Fruit fly (Drosophila melanogaster) whole organism, embryonic: ENCODE measurements around the gene brv3.
A peak's percentile ranks its signal among the peaks of the same experiment; 100 is the strongest.

Experiments
- Adf1 ChIP-seq: fragments of 200-800 bp; sonication (Bioruptor generic); IDR thresholded peaks from 2 replicates; pipeline ENCODE4 v1.3.6; 2022; ENCODE audit warnings: missing biosample characterization, missing genetic modification characterization
- Atf6 ChIP-seq: fragments of 200-800 bp; sonication (Bioruptor generic); IDR thresholded peaks from 2 replicates; pipeline ENCODE4 v1.3.6; 2022; ENCODE audit warnings: missing biosample characterization, missing genetic modification characterization
- Blimp-1 ChIP-seq: fragments of 200-800 bp; sonication (Bioruptor generic); optimal IDR thresholded peaks from 3 replicates; lab custom pipeline; 2018; ENCODE audit warnings: missing biosample characterization, missing genetic modification characterization, mild to moderate bottlenecking, moderate library complexity, missing genetic modification reagents
- CG10267 ChIP-seq: fragments of 200-800 bp; sonication (Bioruptor generic); optimal IDR thresholded peaks from 2 replicates; lab custom pipeline; 2018; ENCODE audit warnings: missing biosample characterization, mild to moderate bottlenecking, missing genetic modification characterization, moderate library complexity
- CG11093 ChIP-seq: fragments of 200-800 bp; sonication (Bioruptor generic); IDR thresholded peaks from 3 replicates; pipeline ENCODE4 v1.3.6; 2022; ENCODE audit warnings: missing biosample characterization, missing genetic modification characterization
- CG11696 ChIP-seq: fragments of 200-800 bp; sonication (Bioruptor generic); IDR thresholded peaks from 2 replicates; pipeline ENCODE4 v1.3.6; 2022; ENCODE audit warnings: missing biosample characterization, missing genetic modification characterization
- CG11723 ChIP-seq: fragments of 200-800 bp; sonication (Bioruptor generic); optimal IDR thresholded peaks from 2 replicates; lab custom pipeline; 2017; ENCODE audit warnings: missing biosample characterization, mild to moderate bottlenecking, missing genetic modification characterization
- CG1529 ChIP-seq: fragments of 200-800 bp; sonication (Bioruptor generic); optimal IDR thresholded peaks from 3 replicates; lab custom pipeline; 2018; ENCODE audit warnings: missing biosample characterization, missing genetic modification characterization
- CG15479 ChIP-seq: fragments of 200-800 bp; sonication (Bioruptor generic); optimal IDR thresholded peaks from 3 replicates; lab custom pipeline; 2019; ENCODE audit warnings: missing biosample characterization, mild to moderate bottlenecking, missing genetic modification characterization, moderate library complexity
- CG1602 ChIP-seq: fragments of 200-800 bp; sonication (Bioruptor generic); optimal IDR thresholded peaks from 3 replicates; lab custom pipeline; 2016; ENCODE audit warnings: missing biosample characterization, missing genetic modification characterization
- CG17568 ChIP-seq: fragments of 200-800 bp; sonication (Bioruptor generic); optimal IDR thresholded peaks from 2 replicates; lab custom pipeline; 2018; ENCODE audit warnings: missing biosample characterization, mild to moderate bottlenecking, missing genetic modification characterization, moderate library complexity
- CG2120 ChIP-seq: fragments of 200-800 bp; sonication (Bioruptor generic); optimal IDR thresholded peaks from 3 replicates; lab custom pipeline; 2016; ENCODE audit warnings: missing biosample characterization, missing genetic modification characterization
- CG2202 ChIP-seq: fragments of 200-800 bp; sonication (Bioruptor generic); optimal IDR thresholded peaks from 2 replicates; lab custom pipeline; 2018; ENCODE audit warnings: missing biosample characterization, mild to moderate bottlenecking, missing genetic modification characterization
- CG3995 ChIP-seq: fragments of 200-800 bp; sonication (Bioruptor generic); optimal IDR thresholded peaks from 3 replicates; lab custom pipeline; 2016; ENCODE audit warnings: missing biosample characterization, missing genetic modification characterization
- CG4617 ChIP-seq: fragments of 200-800 bp; sonication (Bioruptor generic); optimal IDR thresholded peaks from 3 replicates; lab custom pipeline; 2016; ENCODE audit warnings: missing biosample characterization, missing genetic modification characterization, borderline replicate concordance
- CG7745 ChIP-seq: fragments of 200-800 bp; sonication (Bioruptor generic); optimal IDR thresholded peaks from 2 replicates; lab custom pipeline; 2018; ENCODE audit warnings: missing biosample characterization, mild to moderate bottlenecking, missing genetic modification characterization, moderate library complexity
- CG8388 ChIP-seq: fragments of 200-800 bp; sonication (Bioruptor generic); optimal IDR thresholded peaks from 2 replicates; lab custom pipeline; 2019; ENCODE audit warnings: missing biosample characterization, mild to moderate bottlenecking, missing genetic modification characterization, moderate library complexity
- D19A ChIP-seq: fragments of 200-800 bp; optimal IDR thresholded peaks from 3 replicates; lab custom pipeline; 2019; ENCODE audit warnings: missing biosample characterization, mild to moderate bottlenecking, missing genetic modification characterization, moderate library complexity
- Dp ChIP-seq: fragments of 200-800 bp; sonication (Bioruptor generic); optimal IDR thresholded peaks from 2 replicates; lab custom pipeline; 2018; ENCODE audit warnings: missing biosample characterization, mild to moderate bottlenecking, missing genetic modification characterization, moderate library complexity
- HLH3B ChIP-seq: fragments of 200-800 bp; sonication (Bioruptor generic); IDR thresholded peaks from 2 replicates; pipeline ENCODE4 v1.3.6; 2022; ENCODE audit warnings: missing biosample characterization, missing genetic modification characterization
- Hmx ChIP-seq: fragments of 200-800 bp; sonication (Bioruptor generic); optimal IDR thresholded peaks from 2 replicates; lab custom pipeline; 2016; ENCODE audit warnings: missing biosample characterization, missing genetic modification characterization
- Med ChIP-seq: fragments of 200-800 bp; sonication (Bioruptor generic); peaks from one replicate; lab custom pipeline; 2016; ENCODE audit warnings: missing biosample characterization, missing genetic modification characterization, mild to moderate bottlenecking, inconsistent platforms, moderate library complexity
- Mes4 ChIP-seq: fragments of 200-800 bp; sonication (Bioruptor generic); optimal IDR thresholded peaks from 2 replicates; lab custom pipeline; 2016; ENCODE audit warnings: missing biosample characterization, missing genetic modification characterization
- NC2α ChIP-seq: fragments of 200-800 bp; sonication (Bioruptor generic); optimal IDR thresholded peaks from 2 replicates; lab custom pipeline; 2016; ENCODE audit warnings: missing biosample characterization, missing genetic modification characterization
- Nf-YA ChIP-seq: fragments of 200-800 bp; sonication (Bioruptor generic); IDR thresholded peaks from 2 replicates; pipeline ENCODE4 v1.3.6; 2022; ENCODE audit warnings: missing biosample characterization, missing genetic modification characterization
- Ravus ChIP-seq: fragments of 200-800 bp; sonication (Bioruptor generic); IDR thresholded peaks from 2 replicates; pipeline ENCODE4 v1.3.6; 2022; ENCODE audit warnings: missing biosample characterization, missing genetic modification characterization
- Scr ChIP-seq: fragments of 200-800 bp; sonication (Bioruptor generic); IDR thresholded peaks from 2 replicates; pipeline ENCODE4 v1.3.6; 2022; ENCODE audit warnings: missing biosample characterization, missing genetic modification characterization; ENCODE audit not compliant: partially characterized antibody
- Sox100B ChIP-seq: fragments of 200-800 bp; sonication (Bioruptor generic); optimal IDR thresholded peaks from 3 replicates; lab custom pipeline; 2018; ENCODE audit warnings: missing biosample characterization, mild to moderate bottlenecking, missing genetic modification characterization
- Taf1 ChIP-seq: fragments of 200-800 bp; sonication (Bioruptor generic); IDR thresholded peaks from 2 replicates; pipeline ENCODE4 v1.3.6; 2022; ENCODE audit warnings: missing biosample characterization, missing genetic modification characterization
- Xrp1 ChIP-seq: fragments of 200-800 bp; sonication (Bioruptor generic); IDR thresholded peaks from 2 replicates; pipeline ENCODE4 v1.3.6; 2022; ENCODE audit warnings: missing biosample characterization, missing genetic modification characterization
- amos ChIP-seq: fragments of 200-800 bp; sonication (Bioruptor generic); IDR thresholded peaks from 2 replicates; pipeline ENCODE4 v1.3.6; 2022; ENCODE audit warnings: missing biosample characterization, missing genetic modification characterization; ENCODE audit not compliant: partially characterized antibody
- ato ChIP-seq: fragments of 200-800 bp; sonication (Bioruptor generic); IDR thresholded peaks from 2 replicates; pipeline ENCODE4 v1.3.6; 2022; ENCODE audit warnings: missing biosample characterization, missing genetic modification characterization; ENCODE audit not compliant: partially characterized antibody
- az2 ChIP-seq: fragments of 200-800 bp; sonication (Bioruptor generic); optimal IDR thresholded peaks from 3 replicates; lab custom pipeline; 2016; ENCODE audit warnings: missing biosample characterization, missing genetic modification characterization
- bigmax ChIP-seq: fragments of 200-800 bp; sonication (Bioruptor generic); optimal IDR thresholded peaks from 2 replicates; lab custom pipeline; 2018; ENCODE audit warnings: missing biosample characterization, mild to moderate bottlenecking, missing genetic modification characterization
- bowl ChIP-seq: fragments of 200-800 bp; sonication (Bioruptor generic); IDR thresholded peaks from 2 replicates; pipeline ENCODE4 v1.3.6; 2022; ENCODE audit warnings: missing biosample characterization, missing genetic modification characterization
- cg ChIP-seq: fragments of 200-800 bp; sonication (Bioruptor generic); optimal IDR thresholded peaks from 3 replicates; lab custom pipeline; 2019; ENCODE audit warnings: missing biosample characterization, mild to moderate bottlenecking, missing genetic modification characterization, moderate library complexity
- corto ChIP-seq: fragments of 200-800 bp; sonication (Bioruptor generic); optimal IDR thresholded peaks from 2 replicates; lab custom pipeline; 2016; ENCODE audit warnings: missing biosample characterization, mild to moderate bottlenecking, missing genetic modification characterization, moderate library complexity
- dmrt99B ChIP-seq: fragments of 200-800 bp; sonication (Bioruptor generic); optimal IDR thresholded peaks from 2 replicates; lab custom pipeline; 2018; ENCODE audit warnings: missing biosample characterization, mild to moderate bottlenecking, missing genetic modification characterization, moderate library complexity
- exex ChIP-seq: fragments of 200-800 bp; sonication (Bioruptor generic); optimal IDR thresholded peaks from 4 replicates; lab custom pipeline; 2018; ENCODE audit warnings: missing biosample characterization, mild to moderate bottlenecking, missing genetic modification characterization, moderate library complexity
- gcm ChIP-seq: fragments of 200-800 bp; sonication (Bioruptor generic); optimal IDR thresholded peaks from 2 replicates; lab custom pipeline; 2019; ENCODE audit warnings: missing biosample characterization, mild to moderate bottlenecking, missing genetic modification characterization, moderate library complexity
- gfzf ChIP-seq: fragments of 200-800 bp; sonication (Bioruptor generic); optimal IDR thresholded peaks from 2 replicates; lab custom pipeline; 2016; ENCODE audit warnings: missing biosample characterization, mild to moderate bottlenecking, missing genetic modification characterization, moderate library complexity
- grn ChIP-seq: fragments of 200-800 bp; sonication (Bioruptor generic); optimal IDR thresholded peaks from 3 replicates; lab custom pipeline; 2017; ENCODE audit warnings: missing biosample characterization, missing genetic modification characterization
- hbn ChIP-seq: fragments of 200-800 bp; sonication (Bioruptor generic); IDR thresholded peaks from 2 replicates; pipeline ENCODE4 v1.3.6; 2022; ENCODE audit warnings: missing biosample characterization, missing genetic modification characterization; ENCODE audit not compliant: partially characterized antibody
- ind ChIP-seq: fragments of 200-800 bp; sonication (Bioruptor generic); optimal IDR thresholded peaks from 3 replicates; lab custom pipeline; 2016; ENCODE audit warnings: missing biosample characterization, missing genetic modification characterization
- jigr1 ChIP-seq: fragments of 200-800 bp; sonication (Bioruptor generic); IDR thresholded peaks from 3 replicates; pipeline ENCODE4 v1.3.6; 2022; ENCODE audit warnings: missing biosample characterization, missing genetic modification characterization
- jumu ChIP-seq: fragments of 200-800 bp; sonication (Bioruptor generic); optimal IDR thresholded peaks from 3 replicates; lab custom pipeline; 2016; ENCODE audit warnings: missing biosample characterization, missing genetic modification characterization
- mirr ChIP-seq: fragments of 200-800 bp; sonication (Bioruptor generic); optimal IDR thresholded peaks from 3 replicates; lab custom pipeline; 2018; ENCODE audit warnings: missing biosample characterization, mild to moderate bottlenecking, missing genetic modification characterization
- tgo ChIP-seq: fragments of 200-800 bp; sonication (Bioruptor generic); IDR thresholded peaks from 3 replicates; pipeline ENCODE4 v1.3.6; 2022; ENCODE audit warnings: missing biosample characterization, missing genetic modification characterization
- z ChIP-seq: fragments of 200-800 bp; sonication (Bioruptor generic); IDR thresholded peaks from 3 replicates; pipeline ENCODE4 v1.3.6; 2022; ENCODE audit warnings: missing biosample characterization, missing genetic modification characterization
- zen2 ChIP-seq: fragments of 200-800 bp; sonication (Bioruptor generic); IDR thresholded peaks from 3 replicates; pipeline ENCODE4 v1.3.6; 2022; ENCODE audit warnings: missing biosample characterization, missing genetic modification characterization; ENCODE audit not compliant: partially characterized antibody

The brv3 gene

DNA sequence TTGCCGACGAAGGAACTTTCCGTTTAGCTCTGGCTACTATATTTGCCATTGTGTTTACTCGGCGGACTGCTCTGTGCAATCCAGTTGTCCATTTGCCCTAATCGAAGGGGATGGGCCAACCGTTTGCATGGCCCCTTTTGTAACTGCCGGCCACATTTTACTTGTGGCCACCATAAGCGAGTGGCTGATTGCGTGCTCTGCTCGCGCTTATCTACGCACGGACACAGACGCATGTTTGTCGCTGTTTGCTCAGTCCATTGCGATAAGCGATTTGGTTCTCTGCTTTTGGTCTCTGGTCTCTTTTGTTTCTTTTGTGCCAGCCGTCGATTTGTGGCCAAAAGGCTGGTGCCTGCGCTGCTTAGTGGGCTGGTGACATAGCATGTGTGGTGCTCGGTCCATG is 33.8 kb downstream of the brv3 start (continued):
- TF ChIP-seq CG1529 (GFP tag; lab: Kevin White, UChicago) (no peak), grn (GFP tag; lab: Kevin White, UChicago) (peak; percentile 54), exex (tag; lab: Kevin White, UChicago) (peak; percentile 37), CG15479 (GFP tag; lab: Kevin White, UChicago) (peak; percentile 74), cg (peak; percentile 4), Adf1 (peak; percentile 52; the same call in 1 of the 2 replicates), bowl (GFP tag; lab: Robert Waterston, UW) (no peak), CG11696 (GFP tag; lab: Robert Waterston, UW) (no peak), CG11093 (GFP tag; lab: Robert Waterston, UW) (no peak), bigmax (no peak), tgo (GFP tag; lab: Robert Waterston, UW) (no peak), Med (GFP tag; lab: Kevin White, UChicago) (peak; percentile 79), ind (GFP tag; lab: Kevin White, UChicago) (no peak), Hmx (GFP tag; lab: Kevin White, UChicago) (no peak), CG4617 (no peak), Nf-YA (GFP tag; lab: Robert Waterston, UW) (no peak), CG10267 (tag; lab: Kevin White, UChicago) (no peak), Atf6 (GFP tag; lab: Robert Waterston, UW) (0 out of 2 replicates have a peak, but pooled peaks have one; percentile 8), CG3995 (GFP tag; lab: Kevin White, UChicago) (no peak), Ravus (GFP tag; lab: Robert Waterston, UW) (no peak), zen2 (GFP tag; lab: Robert Waterston, UW) (no peak), Xrp1 (GFP tag; lab: Robert Waterston, UW) (no peak), mirr (GFP tag; lab: Kevin White, UChicago) (peak; percentile 39), jumu (GFP tag; lab: Kevin White, UChicago) (no peak), Scr (GFP tag; lab: Robert Waterston, UW) (no peak)
- TF ChIP-seq, all 482 proteins: peak for 15

DNA sequence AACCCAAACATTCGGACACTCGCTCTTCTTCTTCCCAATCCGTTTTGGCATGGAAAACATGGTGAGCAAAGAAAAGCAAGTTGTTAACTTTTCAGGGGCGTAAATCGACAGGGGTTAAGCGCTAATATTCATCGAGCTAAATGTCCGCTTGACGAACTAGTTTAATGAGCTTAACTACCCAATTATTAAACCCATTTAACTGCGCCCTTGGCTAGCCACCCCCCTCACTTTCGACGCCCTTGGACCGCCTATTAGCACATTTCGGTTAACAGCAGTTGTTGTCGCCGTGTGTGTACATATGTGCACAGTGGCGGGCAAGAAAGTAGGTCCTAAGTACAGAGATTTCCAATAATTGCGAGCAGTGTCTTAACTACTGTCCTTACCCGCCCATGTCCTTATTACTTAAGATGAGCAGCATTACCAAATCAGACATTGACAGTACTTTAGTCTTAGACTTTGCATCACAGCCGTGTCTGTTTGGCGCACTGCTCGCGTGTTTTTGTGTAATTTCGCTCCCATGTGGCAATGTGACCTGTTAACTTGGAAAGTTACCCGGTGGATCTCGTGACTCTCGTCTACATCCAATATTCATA is 34.8 kb downstream of the brv3 start:
- TF ChIP-seq gfzf (no peak), amos (GFP tag; lab: Robert Waterston, UW) (no peak), hbn (GFP tag; lab: Robert Waterston, UW) (no peak), ato (GFP tag; lab: Robert Waterston, UW) (no peak), Sox100B (peak; percentile 64), Mes4 (GFP tag; lab: Kevin White, UChicago) (peak; percentile 80), dmrt99B (peak; percentile 92), D19A (tag; lab: Kevin White, UChicago) (peak; percentile 67), az2 (GFP tag; lab: Kevin White, UChicago) (peak; percentile 86), CG8388 (GFP tag; lab: Kevin White, UChicago) (peak; percentile 59), Dp (no peak), Taf1 (GFP tag; lab: Robert Waterston, UW) (peak; percentile 93), CG17568 (GFP tag; lab: Kevin White, UChicago) (peak; percentile 65), Blimp-1 (peak; percentile 72), CG7745 (tag; lab: Kevin White, UChicago) (no peak), HLH3B (GFP tag; lab: Robert Waterston, UW) (peak; percentile 87), CG11723 (peak; percentile 77), gcm (GFP tag; lab: Kevin White, UChicago) (peak; percentile 66), CG2120 (peak; percentile 99), jigr1 (GFP tag; lab: Robert Waterston, UW) (peak; percentile 87), corto (GFP tag; lab: Kevin White, UChicago) (peak; percentile 5), NC2α (peak; percentile 68), CG1602 (GFP tag; lab: Kevin White, UChicago) (peak; percentile 87), z (0 out of 3 replicates have a peak, but pooled peaks have one; percentile 36), CG2202 (peak; percentile 16)
